Fruit fly (Drosophila melanogaster): ENCODE data around the gene CG12288.

Gene CG12288

dm6 chr2L:16902003-16902402 is at the start of gene CG12288:
CG12288 (minus strand) TSS chr2L:16902218.
- TF ChIP-seq Mnt (GFP tag; optimal IDR thresholded peaks at IDR 0.05) (peak; percentile 34), CG11617 (GFP tag; optimal IDR thresholded peaks at IDR 0.05) (no peak)

dm6 chr2L:16921825-16922224 is 19.8 kb upstream of the CG12288 start:
- no peak for TF ChIP-seq CG14711 (tag; optimal IDR thresholded peaks at IDR 0.05)
- TF ChIP-seq Hr96 (GFP tag; optimal IDR thresholded peaks at IDR 0.05) = no peak
- TF ChIP-seq Crg-1 (GFP tag; optimal IDR thresholded peaks at IDR 0.05) = no peak
- TF ChIP-seq toe (GFP tag; optimal IDR thresholded peaks at IDR 0.05) = no peak
- no peak for TF ChIP-seq cic (GFP tag; optimal IDR thresholded peaks at IDR 0.05)
- TF ChIP-seq CG7101 (tag; optimal IDR thresholded peaks at IDR 0.05) = no peak
- TF ChIP-seq CG33017 (tag; optimal IDR thresholded peaks at IDR 0.05) = no peak
- no peak for TF ChIP-seq Clk (GFP tag; optimal IDR thresholded peaks at IDR 0.05)
- TF ChIP-seq CG1620 (GFP tag; optimal IDR thresholded peaks at IDR 0.05) = no peak
- TF ChIP-seq CG5204 (GFP tag; optimal IDR thresholded peaks at IDR 0.05) = no peak
- TF ChIP-seq CG12768 (GFP tag; optimal IDR thresholded peaks at IDR 0.05) = no peak
- no peak for TF ChIP-seq cnc (optimal IDR thresholded peaks at IDR 0.05)
- TF ChIP-seq kay (GFP tag; ENCODE audit: borderline replicate concordance) = no peak
- TF ChIP-seq Mnt (GFP tag; optimal IDR thresholded peaks at IDR 0.05) = no peak
- no peak for TF ChIP-seq bab1 (GFP tag; optimal IDR thresholded peaks at IDR 0.05)
- no peak for TF ChIP-seq pad (GFP tag; optimal IDR thresholded peaks at IDR 0.05)
- no peak for TF ChIP-seq CG7045 (GFP tag; optimal IDR thresholded peaks at IDR 0.05)
- no peak for TF ChIP-seq CG11617 (GFP tag; optimal IDR thresholded peaks at IDR 0.05)

- TF ChIP-seq tj (GFP tag; optimal IDR thresholded peaks at IDR 0.05) = no peak
- no peak for TF ChIP-seq CG1620 (GFP tag; optimal IDR thresholded peaks at IDR 0.05)
- TF ChIP-seq CG14711 (tag; optimal IDR thresholded peaks at IDR 0.05) = peak; percentile 31
- TF ChIP-seq bab1 (GFP tag; optimal IDR thresholded peaks at IDR 0.05) = peak; percentile 13
- TF ChIP-seq Clk (GFP tag; optimal IDR thresholded peaks at IDR 0.05) = no peak
- no peak for TF ChIP-seq cnc (optimal IDR thresholded peaks at IDR 0.05)
- TF ChIP-seq CG7101 (tag; optimal IDR thresholded peaks at IDR 0.05) = peak; percentile 31
- TF ChIP-seq CG33017 (tag; optimal IDR thresholded peaks at IDR 0.05) = no peak
- no peak for TF ChIP-seq Crg-1 (GFP tag; optimal IDR thresholded peaks at IDR 0.05)
- no peak for TF ChIP-seq Hr96 (GFP tag; optimal IDR thresholded peaks at IDR 0.05)
- peak; percentile 9 for TF ChIP-seq Mnt (GFP tag; optimal IDR thresholded peaks at IDR 0.05)
- no peak for TF ChIP-seq pad (GFP tag; optimal IDR thresholded peaks at IDR 0.05)
- no peak for TF ChIP-seq CG7045 (GFP tag; optimal IDR thresholded peaks at IDR 0.05)
- TF ChIP-seq CG11617 (GFP tag; optimal IDR thresholded peaks at IDR 0.05) = no peak
- TF ChIP-seq cic (GFP tag; optimal IDR thresholded peaks at IDR 0.05) = peak; percentile 41
- TF ChIP-seq CG5204 (GFP tag; optimal IDR thresholded peaks at IDR 0.05) = no peak
- TF ChIP-seq ovo (GFP tag; optimal IDR thresholded peaks at IDR 0.05) = no peak
- TF ChIP-seq CG12768 (GFP tag; optimal IDR thresholded peaks at IDR 0.05) = peak; percentile 26
- no peak for TF ChIP-seq toe (GFP tag; optimal IDR thresholded peaks at IDR 0.05)
- TF ChIP-seq kay (GFP tag; ENCODE audit: borderline replicate concordance) = no peak
Measured at dm6 chr2L:16910177-16910576, 8.2 kb upstream of the CG12288 start, which contains the start of gene ApepP. ApepP (minus strand) TSS chr2L:16910418.

- TF ChIP-seq CG14711 (tag; optimal IDR thresholded peaks at IDR 0.05) = no peak
- TF ChIP-seq bab1 (GFP tag; optimal IDR thresholded peaks at IDR 0.05) = no peak
- no peak for TF ChIP-seq Crg-1 (GFP tag; optimal IDR thresholded peaks at IDR 0.05)
- no peak for TF ChIP-seq CG7045 (GFP tag; optimal IDR thresholded peaks at IDR 0.05)
- TF ChIP-seq pad (GFP tag; optimal IDR thresholded peaks at IDR 0.05) = no peak
- no peak for TF ChIP-seq cnc (optimal IDR thresholded peaks at IDR 0.05)
- no peak for TF ChIP-seq cic (GFP tag; optimal IDR thresholded peaks at IDR 0.05)
- TF ChIP-seq tj (GFP tag; optimal IDR thresholded peaks at IDR 0.05) = no peak
- no peak for TF ChIP-seq CG33017 (tag; optimal IDR thresholded peaks at IDR 0.05)
- TF ChIP-seq Hr96 (GFP tag; optimal IDR thresholded peaks at IDR 0.05) = no peak
- TF ChIP-seq kay (GFP tag; ENCODE audit: borderline replicate concordance) = no peak
- TF ChIP-seq Mnt (GFP tag; optimal IDR thresholded peaks at IDR 0.05) = no peak
- TF ChIP-seq CG1620 (GFP tag; optimal IDR thresholded peaks at IDR 0.05) = no peak
- no peak for TF ChIP-seq CG7101 (tag; optimal IDR thresholded peaks at IDR 0.05)
- TF ChIP-seq CG5204 (GFP tag; optimal IDR thresholded peaks at IDR 0.05) = no peak
- TF ChIP-seq ovo (GFP tag; optimal IDR thresholded peaks at IDR 0.05) = no peak
- no peak for TF ChIP-seq CG11617 (GFP tag; optimal IDR thresholded peaks at IDR 0.05)
- TF ChIP-seq CG12768 (GFP tag; optimal IDR thresholded peaks at IDR 0.05) = no peak
Measured at dm6 chr2L:16909290-16909689, 7.3 kb upstream of the CG12288 start.

- TF ChIP-seq kay (GFP tag; ENCODE audit: borderline replicate concordance) = no peak
- no peak for TF ChIP-seq Mnt (GFP tag; optimal IDR thresholded peaks at IDR 0.05)
- no peak for TF ChIP-seq Crg-1 (GFP tag; optimal IDR thresholded peaks at IDR 0.05)
- no peak for TF ChIP-seq toe (GFP tag; optimal IDR thresholded peaks at IDR 0.05)
- no peak for TF ChIP-seq Hr96 (GFP tag; optimal IDR thresholded peaks at IDR 0.05)
- TF ChIP-seq CG1620 (GFP tag; optimal IDR thresholded peaks at IDR 0.05) = no peak
- TF ChIP-seq cnc (optimal IDR thresholded peaks at IDR 0.05) = no peak
- no peak for TF ChIP-seq bab1 (GFP tag; optimal IDR thresholded peaks at IDR 0.05)
- no peak for TF ChIP-seq CG7101 (tag; optimal IDR thresholded peaks at IDR 0.05)
- TF ChIP-seq CG12768 (GFP tag; optimal IDR thresholded peaks at IDR 0.05) = no peak
- no peak for TF ChIP-seq CG14711 (tag; optimal IDR thresholded peaks at IDR 0.05)
- no peak for TF ChIP-seq Clk (GFP tag; optimal IDR thresholded peaks at IDR 0.05)
Measured at dm6 chr2L:16900373-16900772, 1.6 kb downstream of the CG12288 start, which contains the start of gene CG31805. CG31805 (minus strand) TSS chr2L:16900473.

- TF ChIP-seq pad (GFP tag; optimal IDR thresholded peaks at IDR 0.05) (no peak), Hr96 (GFP tag; optimal IDR thresholded peaks at IDR 0.05) (no peak), tj (GFP tag; optimal IDR thresholded peaks at IDR 0.05) (no peak), ovo (GFP tag; optimal IDR thresholded peaks at IDR 0.05) (no peak), CG5204 (GFP tag; optimal IDR thresholded peaks at IDR 0.05) (no peak), CG1620 (GFP tag; optimal IDR thresholded peaks at IDR 0.05) (no peak), CG7101 (tag; optimal IDR thresholded peaks at IDR 0.05) (no peak), cnc (optimal IDR thresholded peaks at IDR 0.05) (no peak), Mnt (GFP tag; optimal IDR thresholded peaks at IDR 0.05) (no peak), bab1 (GFP tag; optimal IDR thresholded peaks at IDR 0.05) (no peak), kay (GFP tag; ENCODE audit: borderline replicate concordance) (no peak), CG12768 (GFP tag; optimal IDR thresholded peaks at IDR 0.05) (no peak), CG7045 (GFP tag; optimal IDR thresholded peaks at IDR 0.05) (no peak), CG11617 (GFP tag; optimal IDR thresholded peaks at IDR 0.05) (no peak), cic (GFP tag; optimal IDR thresholded peaks at IDR 0.05) (no peak), CG14711 (tag; optimal IDR thresholded peaks at IDR 0.05) (no peak), Crg-1 (GFP tag; optimal IDR thresholded peaks at IDR 0.05) (no peak)
Measured at dm6 chr2L:16889608-16890007, 12.4 kb downstream of the CG12288 start, which contains the start of gene CG42556. CG42556 (plus strand) TSS chr2L:16889908.
